Worm (Caenorhabditis elegans): Measurements from ENCODE around the gene pcyt-2.2.

pcyt-2.2 gene

DNA sequence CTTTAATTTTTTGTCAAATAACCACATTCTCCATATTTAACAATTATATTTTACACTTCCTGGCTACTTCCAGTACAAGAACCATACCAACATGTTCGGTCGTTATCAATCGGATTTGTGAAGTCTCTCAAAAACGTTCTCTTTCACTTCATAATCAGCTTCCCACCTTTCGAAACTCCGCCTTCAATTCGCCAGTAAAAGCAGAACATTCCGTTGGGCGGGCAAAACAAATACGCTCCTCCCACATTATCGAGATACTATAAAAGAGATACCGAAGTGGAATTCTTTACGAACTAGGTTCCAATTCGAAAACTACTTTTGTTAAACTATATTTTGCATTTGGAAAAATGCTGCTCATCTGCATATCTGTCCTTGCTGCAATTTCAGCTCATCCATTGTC, 46.4 kb downstream of the pcyt-2.2 start, which contains the start of gene zig-3:
Gene zig-3, plus strand, starts transcription at position 301 of the 400 bp plus-strand sequence.
- no peak for TF ChIP-seq ceh-88 (GFP tag; IDR thresholded peaks at IDR 0.05)
- no peak for TF ChIP-seq ces-1 (GFP tag; optimal IDR thresholded peaks at IDR 0.05)
- no peak for TF ChIP-seq pqm-1 (tag; optimal IDR thresholded peaks at IDR 0.05)

DNA sequence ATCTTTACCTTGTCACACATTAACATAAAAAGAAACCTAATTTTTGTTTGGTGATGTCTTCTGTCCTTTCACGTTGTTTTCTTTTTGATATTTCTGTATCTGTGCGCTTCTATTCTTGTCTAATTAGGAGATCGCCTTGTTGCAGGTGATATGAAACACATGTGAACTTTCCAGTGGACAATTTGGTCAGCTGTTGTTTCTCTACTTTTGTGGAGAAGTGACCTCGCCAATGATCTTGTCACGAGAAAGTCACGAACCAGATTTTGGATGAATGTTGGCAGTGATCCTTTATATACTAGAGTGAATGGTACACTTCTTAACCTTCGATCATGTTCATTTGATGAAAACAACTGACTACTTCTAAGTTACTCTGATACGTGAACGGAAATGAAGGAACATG, 48.4 kb downstream of the pcyt-2.2 start:
- TF ChIP-seq ztf-11 (tag; optimal IDR thresholded peaks at IDR 0.05) (no peak), nhr-20 (tag; optimal IDR thresholded peaks at IDR 0.05) (peak; percentile 56), hlh-4 (tag; optimal IDR thresholded peaks at IDR 0.05) (no peak), hpl-2 (GFP tag; optimal IDR thresholded peaks at IDR 0.05) (no peak), unc-130 (tag; optimal IDR thresholded peaks at IDR 0.05) (peak; percentile 69), lin-35 (GFP tag; optimal IDR thresholded peaks at IDR 0.05) (peak in 1 of 2 experiments; percentile 55), nhr-76 (tag; optimal IDR thresholded peaks at IDR 0.05) (no peak), unc-30 (tag; optimal IDR thresholded peaks at IDR 0.05) (no peak), aha-1 (tag; optimal IDR thresholded peaks at IDR 0.05) (no peak), mab-9 (GFP tag; IDR thresholded peaks at IDR 0.05) (no peak), efl-3 (GFP tag; optimal IDR thresholded peaks at IDR 0.05) (no peak), sptf-1 (tag; optimal IDR thresholded peaks at IDR 0.05) (no peak), lin-39 (tag; optimal IDR thresholded peaks at IDR 0.05) (no peak), mep-1 (tag; optimal IDR thresholded peaks at IDR 0.05) (no peak), efl-1 (optimal IDR thresholded peaks at IDR 0.05) (no peak), efl-1 (GFP tag; optimal IDR thresholded peaks at IDR 0.05 in 1 of 2) (no peak), dpl-1 (GFP tag; optimal IDR thresholded peaks at IDR 0.05) (no peak), unc-62 (GFP tag; optimal IDR thresholded peaks at IDR 0.05) (no peak), rnt-1 (tag; optimal IDR thresholded peaks at IDR 0.05) (no peak), skn-1 (tag; optimal IDR thresholded peaks at IDR 0.05) (no peak), egl-27 (tag; optimal IDR thresholded peaks at IDR 0.05) (no peak), mdl-1 (tag; optimal IDR thresholded peaks at IDR 0.05) (peak in 1 of 2 experiments; percentile 77), lsy-2 (tag; optimal IDR thresholded peaks at IDR 0.05) (no peak), blmp-1 (tag; optimal IDR thresholded peaks at IDR 0.05) (peak; percentile 70), C16A3.4 (tag; optimal IDR thresholded peaks at IDR 0.05) (peak; percentile 26), nhr-237 (tag; optimal IDR thresholded peaks at IDR 0.05) (no peak), C04F5.9 (tag; optimal IDR thresholded peaks at IDR 0.05) (no peak), lir-3 (tag; optimal IDR thresholded peaks at IDR 0.05; ENCODE audit: poor library complexity) (no peak), snpc-4 (tag; optimal IDR thresholded peaks at IDR 0.05) (no peak), pax-3 (tag; optimal IDR thresholded peaks at IDR 0.05) (no peak), sup-37 (GFP tag; optimal IDR thresholded peaks at IDR 0.05) (no peak), lin-13 (GFP tag; optimal IDR thresholded peaks at IDR 0.05) (no peak), tlp-1 (tag; optimal IDR thresholded peaks at IDR 0.05) (no peak), dsc-1 (tag; optimal IDR thresholded peaks at IDR 0.05) (no peak), elt-3 (tag; optimal IDR thresholded peaks at IDR 0.05) (peak in 1 of 6 experiments; percentile 77), nhr-71 (tag; optimal IDR thresholded peaks at IDR 0.05) (peak; percentile 35), ceh-8 (GFP tag; optimal IDR thresholded peaks at IDR 0.05) (no peak), nhr-90 (tag; optimal IDR thresholded peaks at IDR 0.05; ENCODE audit: poor library complexity) (no peak), elt-2 (tag; optimal IDR thresholded peaks at IDR 0.05) (no peak), isw-1 (GFP tag; IDR thresholded peaks at IDR 0.05) (no peak), zag-1 (tag; optimal IDR thresholded peaks at IDR 0.05) (no peak), Y116A8C.19 (tag; optimal IDR thresholded peaks at IDR 0.05; ENCODE audit: borderline replicate concordance) (no peak), swsn-7 (tag; optimal IDR thresholded peaks at IDR 0.05) (no peak), nhr-19 (GFP tag; conservative IDR thresholded peaks at IDR 0.05) (no peak), ceh-63 (GFP tag; optimal IDR thresholded peaks at IDR 0.05) (no peak), ets-5 (GFP tag; IDR thresholded peaks at IDR 0.05) (no peak), tbx-2 (tag; optimal IDR thresholded peaks at IDR 0.05) (no peak), vab-15 (tag; optimal IDR thresholded peaks at IDR 0.05) (peak; percentile 66), pqm-1 (tag; optimal IDR thresholded peaks at IDR 0.05) (no peak), aly-2 (tag; optimal IDR thresholded peaks at IDR 0.05) (no peak)
